Fruit fly (Drosophila melanogaster) whole organism, wandering third instar larva: ENCODE measurements around the gene Alp9.

Experiments used
- HLH106 ChIP-seq: fragments of 200-800 bp; optimal IDR thresholded peaks from 3 replicates; lab custom pipeline; 2019; ENCODE audit warnings: missing biosample characterization, mild to moderate bottlenecking, missing genetic modification characterization, moderate library complexity
- Hr83 ChIP-seq: fragments of 200-300 bp; sonication (Bioruptor generic); optimal IDR thresholded peaks from 2 replicates; lab custom pipeline; 2016; ENCODE audit warnings: missing biosample characterization, mild to moderate bottlenecking, missing genetic modification characterization, moderate library complexity; ENCODE audit not compliant: poor library complexity, severe bottlenecking
- Myc ChIP-seq: fragments of >200 bp; optimal IDR thresholded peaks from 2 replicates; lab custom pipeline; 2017
- brk ChIP-seq: fragments of 200-800 bp; sonication (Bioruptor generic); optimal IDR thresholded peaks from 2 replicates; lab custom pipeline; 2016; ENCODE audit warnings: missing biosample characterization, mild to moderate bottlenecking, missing genetic modification characterization
- dl ChIP-seq, 2 experiments: fragments of 175-275, 200-275 bp in 1 of 2; fragments of 200-275 bp in 1 of 2; sonication (Bioruptor generic); optimal IDR thresholded peaks; lab custom pipeline; 2018; ENCODE audit warnings: mild to moderate bottlenecking in 2 of 2, missing biosample characterization in 2 of 2, missing genetic modification characterization in 2 of 2, moderate library complexity in 2 of 2; ENCODE audit not compliant: partially characterized antibody in 2 of 2, insufficient read depth in 1 of 2
- ey ChIP-seq: fragments of 200-800 bp; sonication (Bioruptor generic); optimal IDR thresholded peaks from 2 replicates; lab custom pipeline; 2016; ENCODE audit warnings: missing biosample characterization, missing genetic modification characterization
- fru ChIP-seq: fragments of 200-800 bp; sonication (Bioruptor generic); optimal IDR thresholded peaks from 3 replicates; lab custom pipeline; 2016; ENCODE audit warnings: missing biosample characterization, mild to moderate bottlenecking, missing genetic modification characterization
- h ChIP-seq: fragments of 200-800 bp; sonication (Bioruptor generic); optimal IDR thresholded peaks from 3 replicates; lab custom pipeline; 2016; ENCODE audit warnings: missing biosample characterization, mild to moderate bottlenecking, missing genetic modification characterization
- pan ChIP-seq: fragments of >200 bp; optimal IDR thresholded peaks from 2 replicates; lab custom pipeline; 2017
- usp ChIP-seq: fragments of >200 bp; optimal IDR thresholded peaks from 2 replicates; lab custom pipeline; 2017; ENCODE audit warnings: missing biosample characterization, missing genetic modification characterization

dm6 chr3L:5640689-5641088 lies 45.3 kb downstream of the Alp9 start:
- TF ChIP-seq fru (GFP tag; lab: Kevin White, UChicago), result no peak
- TF ChIP-seq brk (GFP tag; lab: Kevin White, UChicago), result no peak
- TF ChIP-seq h, result no peak
- TF ChIP-seq Myc (lab: Kevin White, UChicago), result no peak
- TF ChIP-seq ey (GFP tag; lab: Kevin White, UChicago), result no peak
- TF ChIP-seq Hr83 (GFP tag; lab: Kevin White, UChicago), result no peak
- no peak for TF ChIP-seq dl (GFP tag; optimal IDR thresholded peaks at IDR 0.05; lab: Kevin White, UChicago; ENCODE audit: insufficient read depth in 1 of 2, partially characterized antibody in 2 of 2)
- TF ChIP-seq pan, result no peak
- no peak for TF ChIP-seq usp (GFP tag; lab: Kevin White, UChicago)
- no peak for TF ChIP-seq HLH106
